Fruit fly (Drosophila melanogaster) whole organism, embryonic: ENCODE results near the gene Nle.
A peak's percentile ranks its signal among the peaks of the same experiment; 100 is the strongest.

ENCODE experiments used
- Aef1 ChIP-seq: fragments of 200-800 bp; sonication (Bioruptor generic); IDR thresholded peaks from 3 replicates; pipeline ENCODE4 v1.3.6; 2022; ENCODE audit warnings: missing biosample characterization, missing genetic modification characterization
- CG15269 ChIP-seq: fragments of 200-800 bp; sonication (Bioruptor generic); optimal IDR thresholded peaks from 2 replicates; lab custom pipeline; 2018; ENCODE audit warnings: missing biosample characterization, mild to moderate bottlenecking, missing genetic modification characterization, moderate library complexity
- CG18011 ChIP-seq: fragments of 200-800 bp; sonication (Bioruptor generic); optimal IDR thresholded peaks from 2 replicates; lab custom pipeline; 2017; ENCODE audit warnings: missing biosample characterization, missing genetic modification characterization, mild to moderate bottlenecking, moderate library complexity, missing genotype
- CG1832 ChIP-seq: fragments of 200-800 bp; sonication (Bioruptor generic); optimal IDR thresholded peaks from 2 replicates; lab custom pipeline; 2017; ENCODE audit warnings: missing biosample characterization, mild to moderate bottlenecking, missing genetic modification characterization, inconsistent platforms
- CG33557 ChIP-seq: fragments of 200-800 bp; sonication (Bioruptor generic); optimal IDR thresholded peaks from 2 replicates; lab custom pipeline; 2019; ENCODE audit warnings: missing biosample characterization, mild to moderate bottlenecking, missing genetic modification characterization, moderate library complexity
- CG4282 ChIP-seq: fragments of 200-800 bp; sonication (Bioruptor generic); optimal IDR thresholded peaks from 2 replicates; lab custom pipeline; 2016; ENCODE audit warnings: missing biosample characterization, missing genetic modification characterization
- CG6683 ChIP-seq: fragments of 200-800 bp; sonication (Bioruptor generic); optimal IDR thresholded peaks from 2 replicates; lab custom pipeline; 2017; ENCODE audit warnings: missing biosample characterization, mild to moderate bottlenecking, missing genetic modification characterization, missing genetic modification reagents
- CG6791 ChIP-seq: fragments of 200-800 bp; sonication (Bioruptor generic); IDR thresholded peaks from 3 replicates; pipeline ENCODE4 v1.3.6; 2022; ENCODE audit warnings: missing biosample characterization, missing genetic modification characterization; ENCODE audit not compliant: partially characterized antibody
- CG9797 ChIP-seq: fragments of 200-800 bp; sonication (Bioruptor generic); optimal IDR thresholded peaks from 3 replicates; lab custom pipeline; 2018; ENCODE audit warnings: missing biosample characterization, mild to moderate bottlenecking, missing genetic modification characterization
- Camta ChIP-seq: fragments of 200-800 bp; sonication (Bioruptor generic); optimal IDR thresholded peaks from 2 replicates; lab custom pipeline; 2016; ENCODE audit warnings: missing biosample characterization, missing genetic modification characterization
- CkIIα-i1 ChIP-seq: fragments of 200-800 bp; sonication (Bioruptor generic); IDR thresholded peaks from 2 replicates; pipeline ENCODE4 v1.3.6; 2022; ENCODE audit warnings: missing biosample characterization, missing genetic modification characterization
- D19A ChIP-seq: fragments of 200-800 bp; optimal IDR thresholded peaks from 3 replicates; lab custom pipeline; 2019; ENCODE audit warnings: missing biosample characterization, mild to moderate bottlenecking, missing genetic modification characterization, moderate library complexity
- Drgx ChIP-seq: fragments of 200-800 bp; sonication (Bioruptor generic); IDR thresholded peaks from 2 replicates; pipeline ENCODE4 v1.3.6; 2022; ENCODE audit warnings: missing biosample characterization, missing genetic modification characterization
- ERR ChIP-seq: fragments of 200-800 bp; sonication (Bioruptor generic); optimal IDR thresholded peaks from 2 replicates; lab custom pipeline; 2016; ENCODE audit warnings: missing biosample characterization, missing genetic modification characterization
- Hand ChIP-seq: fragments of 200-800 bp; sonication (Bioruptor generic); optimal IDR thresholded peaks from 2 replicates; lab custom pipeline; 2017; ENCODE audit warnings: mild to moderate bottlenecking, missing biosample characterization, missing genetic modification reagents, missing genetic modification characterization
- Hr39 ChIP-seq: fragments of >200 bp; optimal IDR thresholded peaks from 2 replicates; lab custom pipeline; 2017
- Kr ChIP-seq: fragments of 200-800 bp; sonication (Bioruptor generic); optimal IDR thresholded peaks from 2 replicates; lab custom pipeline; 2017; ENCODE audit warnings: missing biosample characterization, mild to moderate bottlenecking, missing genetic modification characterization
- Med ChIP-seq: fragments of 200-800 bp; sonication (Bioruptor generic); peaks from one replicate; lab custom pipeline; 2016; ENCODE audit warnings: missing biosample characterization, missing genetic modification characterization, mild to moderate bottlenecking, inconsistent platforms, moderate library complexity
- Optix ChIP-seq: fragments of 200-800 bp; sonication (Bioruptor generic); IDR thresholded peaks from 3 replicates; pipeline ENCODE4 v1.3.6; 2022; ENCODE audit warnings: missing biosample characterization, missing genetic modification characterization
- abd-A ChIP-seq: fragments of 200-800 bp; sonication (Bioruptor generic); optimal IDR thresholded peaks from 3 replicates; lab custom pipeline; 2019; ENCODE audit warnings: missing biosample characterization, mild to moderate bottlenecking, missing genetic modification characterization, moderate library complexity
- bsh ChIP-seq, 2 experiments: fragments of 200-800 bp; sonication (Bioruptor generic); optimal IDR thresholded peaks; 2 replicates each; lab custom pipeline; 2017 to 2018; ENCODE audit warnings: mild to moderate bottlenecking in 2 of 2, missing biosample characterization in 2 of 2, missing genetic modification characterization in 2 of 2, moderate library complexity in 1 of 2
- cas ChIP-seq: fragments of 200-800 bp; sonication (Bioruptor generic); IDR thresholded peaks from 2 replicates; pipeline ENCODE4 v1.3.6; 2022; ENCODE audit warnings: missing biosample characterization, missing genetic modification characterization
- chinmo ChIP-seq: fragments of 200-800 bp; sonication (Bioruptor generic); IDR thresholded peaks from 4 replicates; pipeline ENCODE4 v1.3.6; 2022; ENCODE audit warnings: missing biosample characterization, missing genetic modification characterization; ENCODE audit not compliant: partially characterized antibody
- crol ChIP-seq: fragments of 200-800 bp; sonication (Bioruptor generic); IDR thresholded peaks from 2 replicates; pipeline ENCODE4 v1.3.6; 2022; ENCODE audit warnings: missing biosample characterization, missing genetic modification characterization
- grn ChIP-seq: fragments of 200-800 bp; sonication (Bioruptor generic); optimal IDR thresholded peaks from 3 replicates; lab custom pipeline; 2017; ENCODE audit warnings: missing biosample characterization, missing genetic modification characterization
- gt ChIP-seq: fragments of 200-800 bp; sonication (Bioruptor generic); IDR thresholded peaks from 2 replicates; pipeline ENCODE4 v1.3.6; 2022; ENCODE audit warnings: missing biosample characterization, missing genetic modification characterization
- kni ChIP-seq: fragments of 200-800 bp; sonication (Bioruptor generic); optimal IDR thresholded peaks from 3 replicates; lab custom pipeline; 2017; ENCODE audit warnings: mild to moderate bottlenecking, missing biosample characterization, missing genetic modification reagents, missing genetic modification characterization
- luna ChIP-seq: fragments of 200-800 bp; sonication (Bioruptor generic); optimal IDR thresholded peaks from 2 replicates; lab custom pipeline; 2016; ENCODE audit warnings: missing biosample characterization, missing genetic modification characterization
- nerfin-1 ChIP-seq: fragments of 200-800 bp; sonication (Bioruptor generic); optimal IDR thresholded peaks from 3 replicates; lab custom pipeline; 2019; ENCODE audit warnings: missing biosample characterization, mild to moderate bottlenecking, missing genetic modification characterization, moderate library complexity
- nom ChIP-seq: fragments of 200-800 bp; sonication (Bioruptor generic); optimal IDR thresholded peaks from 2 replicates; lab custom pipeline; 2017; ENCODE audit warnings: missing biosample characterization, missing genetic modification characterization, mild to moderate bottlenecking, moderate library complexity, missing genetic modification reagents
- oc ChIP-seq: fragments of 200-800 bp; sonication (Bioruptor generic); optimal IDR thresholded peaks from 2 replicates; lab custom pipeline; 2018; ENCODE audit warnings: missing biosample characterization, mild to moderate bottlenecking, missing genetic modification characterization, moderate library complexity
- pros ChIP-seq: fragments of 200-800 bp; sonication (Bioruptor generic); optimal IDR thresholded peaks from 3 replicates; lab custom pipeline; 2019; ENCODE audit warnings: missing biosample characterization, mild to moderate bottlenecking, missing genetic modification characterization, moderate library complexity
- run ChIP-seq: fragments of 200-800 bp; sonication (Bioruptor generic); optimal IDR thresholded peaks from 3 replicates; lab custom pipeline; 2018; ENCODE audit warnings: missing biosample characterization, mild to moderate bottlenecking, missing genetic modification characterization
- sd ChIP-seq: fragments of 200-800 bp; sonication (Bioruptor generic); optimal IDR thresholded peaks from 3 replicates; lab custom pipeline; 2018; ENCODE audit warnings: missing biosample characterization, mild to moderate bottlenecking, missing genetic modification characterization, moderate library complexity
- sens ChIP-seq: fragments of 200-800 bp; sonication (Bioruptor generic); peaks from one replicate; lab custom pipeline; 2016; ENCODE audit warnings: missing biosample characterization, missing genetic modification characterization
- seq ChIP-seq: fragments of 200-800 bp; sonication (Bioruptor generic); IDR thresholded peaks from 2 replicates; pipeline ENCODE4 v1.3.6; 2022; ENCODE audit warnings: missing biosample characterization, missing genetic modification characterization
- twi ChIP-seq: fragments of 200-800 bp; optimal IDR thresholded peaks from 2 replicates; lab custom pipeline; 2019; ENCODE audit warnings: missing biosample characterization, mild to moderate bottlenecking, missing genetic modification characterization, moderate library complexity
- vfl ChIP-seq: fragments of 200-800 bp; sonication (Bioruptor generic); optimal IDR thresholded peaks from 2 replicates; lab custom pipeline; 2016; ENCODE audit warnings: missing biosample characterization, missing genetic modification characterization
- vnd ChIP-seq: fragments of 200-800 bp; sonication (Bioruptor generic); IDR thresholded peaks from 3 replicates; pipeline ENCODE4 v1.3.6; 2022; ENCODE audit warnings: missing biosample characterization, missing genetic modification characterization; ENCODE audit not compliant: partially characterized antibody
- vvl ChIP-seq: fragments of 200-800 bp; sonication (Bioruptor generic); IDR thresholded peaks from 2 replicates; pipeline ENCODE4 v1.3.6; 2022; ENCODE audit warnings: missing biosample characterization, missing genetic modification characterization
- zf30C ChIP-seq: fragments of 200-800 bp; sonication (Bioruptor generic); optimal IDR thresholded peaks from 3 replicates; lab custom pipeline; 2018; ENCODE audit warnings: missing biosample characterization, mild to moderate bottlenecking, missing genetic modification characterization

The Nle gene

dm6 chr2L:525547-526180, 42.3 kb downstream of the Nle start:
- 0 out of 3 replicates have a peak, but pooled peaks have one; percentile 7 for TF ChIP-seq vnd
- peak; percentile 61 for TF ChIP-seq Kr
- TF ChIP-seq pros (GFP tag; lab: Kevin White, UChicago): peak; percentile 95
- TF ChIP-seq seq (GFP tag; lab: Robert Waterston, UW): 0 out of 2 replicates have a peak, but pooled peaks have one; percentile 25
- TF ChIP-seq crol (GFP tag; lab: Robert Waterston, UW): peak; percentile 92
- TF ChIP-seq abd-A (tag; lab: Kevin White, UChicago): peak; percentile 18
- peak; percentile 47 for TF ChIP-seq Hr39 (lab: Kevin White, UChicago)
- no peak for TF ChIP-seq CG6683 (GFP tag; lab: Kevin White, UChicago)
- peak; percentile 35 for TF ChIP-seq kni (GFP tag; lab: Kevin White, UChicago)
- peak; percentile 17 for TF ChIP-seq CG1832 (GFP tag; lab: Kevin White, UChicago)
- TF ChIP-seq Optix (GFP tag; lab: Robert Waterston, UW): 0 out of 3 replicates have a peak, but pooled peaks have one; percentile 28
- TF ChIP-seq run (tag; lab: Kevin White, UChicago): peak; percentile 7
- TF ChIP-seq D19A: peak; percentile 66
- TF ChIP-seq zf30C (GFP tag; lab: Kevin White, UChicago): peak; percentile 32
- TF ChIP-seq sens (GFP tag; lab: Kevin White, UChicago): peak; percentile 75
- peak; percentile 56 for TF ChIP-seq nerfin-1
- TF ChIP-seq Med (GFP tag; lab: Kevin White, UChicago): peak; percentile 5
- TF ChIP-seq Hand (GFP tag; lab: Kevin White, UChicago): no peak
- TF ChIP-seq Aef1 (GFP tag; lab: Robert Waterston, UW): no peak
- no peak for TF ChIP-seq CkIIα-i1 (GFP tag; lab: Robert Waterston, UW)
- TF ChIP-seq oc (tag; lab: Kevin White, UChicago): peak; percentile 57
- no peak for TF ChIP-seq CG33557 (GFP tag; lab: Kevin White, UChicago)
- no peak for TF ChIP-seq CG4282

dm6 chr2L:524515-524920, 43.4 kb downstream of the Nle start:
- TF ChIP-seq Med (GFP tag; lab: Kevin White, UChicago) (peak; percentile 22), gt (GFP tag; lab: Robert Waterston, UW) (0 out of 2 replicates have a peak, but pooled peaks have one; percentile 12), luna (GFP tag; lab: Kevin White, UChicago) (no peak), cas (GFP tag; lab: Robert Waterston, UW) (no peak), Drgx (GFP tag; lab: Robert Waterston, UW) (peak; percentile 36; the same call in 1 of the 2 replicates), bsh (GFP tag; optimal IDR thresholded peaks at IDR 0.05; lab: Kevin White, UChicago) (peak in 1 of 2 experiments; percentile 53), chinmo (GFP tag; lab: Robert Waterston, UW) (0 out of 4 replicates have a peak, but pooled peaks have one; percentile 50), ERR (GFP tag; lab: Kevin White, UChicago) (no peak), vfl (no peak), vvl (GFP tag; lab: Robert Waterston, UW) (0 out of 2 replicates have a peak, but pooled peaks have one; percentile 21), CG18011 (GFP tag; lab: Kevin White, UChicago) (peak; percentile 65), CG9797 (GFP tag; lab: Kevin White, UChicago) (no peak), nom (GFP tag; lab: Kevin White, UChicago) (peak; percentile 87), grn (peak; percentile 96), sd (tag; lab: Kevin White, UChicago) (peak; percentile 37), CG6791 (GFP tag; lab: Robert Waterston, UW) (peak; percentile 28; the same call in 1 of the 3 replicates), CG15269 (tag; lab: Kevin White, UChicago) (peak; percentile 15), Camta (GFP tag; lab: Kevin White, UChicago) (no peak), twi (no peak)
- TF ChIP-seq, all 482 proteins: peak for 12
